Worm (Caenorhabditis elegans) whole organism, L1 larva: ENCODE results near the gene emb-1.

Source experiments
- C34B4.2 ChIP-seq: sonication (generic microtip); optimal IDR thresholded peaks from 2 replicates; lab custom pipeline; 2017; ENCODE audit warnings: mild to moderate bottlenecking, missing genetic modification characterization, missing compliant biosample characterization
- aha-1 ChIP-seq: fragments of 150-350 bp; optimal IDR thresholded peaks from 2 replicates; lab custom pipeline; 2014; ENCODE audit warnings: missing biosample characterization, missing genetic modification characterization
- aly-2 ChIP-seq: fragments of 150-350 bp; optimal IDR thresholded peaks from 2 replicates; lab custom pipeline; 2014; ENCODE audit warnings: missing biosample characterization, missing genetic modification characterization
- ama-1 ChIP-seq: fragments of 150-350 bp; optimal IDR thresholded peaks from 2 replicates; lab custom pipeline; 2014
- blmp-1 ChIP-seq: fragments of 150-350 bp; optimal IDR thresholded peaks from 2 replicates; lab custom pipeline; 2014; ENCODE audit warnings: missing biosample characterization, missing genetic modification characterization
- ceh-63 ChIP-seq: fragments of 200-800 bp; sonication (Bioruptor generic); optimal IDR thresholded peaks from 2 replicates; lab custom pipeline; 2018; ENCODE audit warnings: mild to moderate bottlenecking, missing genetic modification characterization, missing compliant biosample characterization
- ceh-8 ChIP-seq: fragments of 200-800 bp; sonication (Bioruptor generic); optimal IDR thresholded peaks from 2 replicates; lab custom pipeline; 2018; ENCODE audit warnings: mild to moderate bottlenecking, missing genetic modification characterization, moderate library complexity, missing compliant biosample characterization
- ceh-82 ChIP-seq, 3 experiments: fragments of 150-350 bp in 1 of 3; sonication (generic microtip) in 2 of 3; optimal IDR thresholded peaks; 2 replicates each; lab custom pipeline; 2014 to 2017; ENCODE audit warnings: missing biosample characterization in 3 of 3, missing genetic modification characterization in 3 of 3
- ceh-90 ChIP-seq: sonication (generic microtip); optimal IDR thresholded peaks from 2 replicates; lab custom pipeline; 2016; ENCODE audit warnings: missing genetic modification characterization, missing compliant biosample characterization
- ces-1 ChIP-seq: fragments of 150-350 bp; optimal IDR thresholded peaks from 2 replicates; lab custom pipeline; 2014; ENCODE audit warnings: missing biosample characterization, missing genetic modification reagents, missing genetic modification characterization
- dsc-1 ChIP-seq: sonication (generic microtip); optimal IDR thresholded peaks from 2 replicates; lab custom pipeline; 2016; ENCODE audit warnings: mild to moderate bottlenecking, missing genetic modification characterization, missing compliant biosample characterization
- efl-1 ChIP-seq, 4 experiments: fragments of 150-350 bp; optimal IDR thresholded peaks in 3 of 4; peaks in 1 of 4; 1 replicate in 1 of 4; 2 replicates in 3 of 4; lab custom pipeline; 2014; ENCODE audit warnings: missing biosample characterization in 2 of 4, missing genetic modification characterization in 2 of 4, missing genetic modification reagents in 2 of 4
- efl-3 ChIP-seq: fragments of 200-800 bp; sonication (Bioruptor generic); optimal IDR thresholded peaks from 2 replicates; lab custom pipeline; 2018; ENCODE audit warnings: mild to moderate bottlenecking, missing genetic modification characterization, missing compliant biosample characterization
- egl-13 ChIP-seq: sonication (generic microtip); optimal IDR thresholded peaks from 2 replicates; lab custom pipeline; 2016; ENCODE audit warnings: missing genotype, missing genetic modification reagents, missing genetic modification characterization, missing compliant biosample characterization
- egl-27 ChIP-seq, 2 experiments: fragments of 150-350 bp in 1 of 2; sonication (generic microtip); optimal IDR thresholded peaks; 3 replicates each; lab custom pipeline; 2017 to 2018; ENCODE audit warnings: missing biosample characterization in 2 of 2, missing genetic modification characterization in 2 of 2, missing genetic modification reagents in 2 of 2
- elt-3 ChIP-seq, 6 experiments: fragments of 150-350 bp in 1 of 6; sonication (generic microtip); optimal IDR thresholded peaks; 2 replicates each; lab custom pipeline; 2017 to 2018; ENCODE audit warnings: missing biosample characterization in 6 of 6, missing genetic modification characterization in 6 of 6, inconsistent platforms in 1 of 6
- ets-5 ChIP-seq: fragments of 200-800 bp; sonication (Bioruptor generic); IDR thresholded peaks from 2 replicates; pipeline ENCODE4 v1.3.6; 2022; ENCODE audit warnings: missing genetic modification characterization, missing compliant biosample characterization
- fkh-10 ChIP-seq: sonication (generic microtip); optimal IDR thresholded peaks from 2 replicates; lab custom pipeline; 2017; ENCODE audit warnings: missing biosample characterization, missing genetic modification reagents, missing genetic modification characterization
- fkh-8 ChIP-seq: sonication (generic microtip); optimal IDR thresholded peaks from 2 replicates; lab custom pipeline; 2016; ENCODE audit warnings: mild to moderate bottlenecking, missing genetic modification characterization, missing compliant biosample characterization
- grh-1 ChIP-seq: fragments of 200-800 bp; sonication (Bioruptor generic); IDR thresholded peaks from 2 replicates; pipeline ENCODE4 v1.3.6; 2022; ENCODE audit warnings: missing genetic modification reagents, missing genetic modification characterization, missing compliant biosample characterization
- hlh-17 ChIP-seq: fragments of 200-800 bp; sonication (Bioruptor generic); optimal IDR thresholded peaks from 2 replicates; lab custom pipeline; 2018; ENCODE audit warnings: missing genetic modification characterization, mild to moderate bottlenecking, missing compliant biosample characterization, moderate library complexity, borderline replicate concordance
- hlh-4 ChIP-seq: sonication (generic microtip); optimal IDR thresholded peaks from 2 replicates; lab custom pipeline; 2016; ENCODE audit warnings: mild to moderate bottlenecking, missing genetic modification characterization, missing compliant biosample characterization
- jun-1 ChIP-seq: fragments of 150-350 bp; optimal IDR thresholded peaks from 2 replicates; lab custom pipeline; 2014; ENCODE audit warnings: missing biosample characterization, missing genetic modification reagents, missing genetic modification characterization
- lin-13 ChIP-seq: fragments of 150-350 bp; optimal IDR thresholded peaks from 2 replicates; lab custom pipeline; 2014; ENCODE audit warnings: missing biosample characterization, missing genetic modification reagents, missing genetic modification characterization
- lin-14 ChIP-seq: fragments of 200-800 bp; sonication (Bioruptor generic); optimal IDR thresholded peaks from 2 replicates; lab custom pipeline; 2018; ENCODE audit warnings: mild to moderate bottlenecking, missing genetic modification characterization, moderate library complexity, missing compliant biosample characterization
- lin-15B ChIP-seq: fragments of 150-350 bp; sonication (generic microtip); optimal IDR thresholded peaks from 3 replicates; lab custom pipeline; 2014; ENCODE audit warnings: missing biosample characterization, missing genetic modification characterization
- lin-39 ChIP-seq: fragments of 150-350 bp; optimal IDR thresholded peaks from 2 replicates; lab custom pipeline; 2014; ENCODE audit warnings: missing biosample characterization, missing genetic modification reagents, missing genetic modification characterization
- mab-9 ChIP-seq: fragments of 200-800 bp; sonication (Bioruptor generic); IDR thresholded peaks from 2 replicates; pipeline ENCODE4 v1.3.6; 2022; ENCODE audit warnings: missing genetic modification reagents, missing genetic modification characterization, missing compliant biosample characterization
- mdl-1 ChIP-seq, 2 experiments: fragments of 150-350 bp; optimal IDR thresholded peaks; 2 replicates each; lab custom pipeline; 2014 to 2017; ENCODE audit warnings: missing biosample characterization in 2 of 2, missing genetic modification characterization in 2 of 2, inconsistent platforms in 1 of 2
- mep-1 ChIP-seq: fragments of 150-350 bp; optimal IDR thresholded peaks from 2 replicates; lab custom pipeline; 2014; ENCODE audit warnings: missing biosample characterization, missing genetic modification characterization
- nhr-11 ChIP-seq: fragments of 150-350 bp; optimal IDR thresholded peaks from 2 replicates; lab custom pipeline; 2014; ENCODE audit warnings: missing biosample characterization, missing genetic modification characterization
- nhr-19 ChIP-seq: fragments of 200-800 bp; sonication (Bioruptor generic); conservative IDR thresholded peaks from 2 replicates; pipeline ENCODE4 v1.3.6; 2022; ENCODE audit warnings: missing genetic modification characterization, missing compliant biosample characterization
- nhr-237 ChIP-seq: fragments of 150-350 bp; optimal IDR thresholded peaks from 2 replicates; lab custom pipeline; 2014; ENCODE audit warnings: missing biosample characterization, missing genetic modification characterization
- nhr-71 ChIP-seq: sonication (generic microtip); optimal IDR thresholded peaks from 2 replicates; lab custom pipeline; 2016; ENCODE audit warnings: mild to moderate bottlenecking, missing genetic modification characterization, moderate library complexity, missing compliant biosample characterization
- nhr-84 ChIP-seq: sonication (generic microtip); optimal IDR thresholded peaks from 2 replicates; lab custom pipeline; 2017; ENCODE audit warnings: missing biosample characterization, missing genetic modification characterization
- pax-3 ChIP-seq: fragments of 200-800 bp; sonication (Bioruptor generic); optimal IDR thresholded peaks from 2 replicates; lab custom pipeline; 2018; ENCODE audit warnings: mild to moderate bottlenecking, missing genetic modification characterization, moderate library complexity, missing compliant biosample characterization
- pqm-1 ChIP-seq: sonication (generic microtip); optimal IDR thresholded peaks from 3 replicates; lab custom pipeline; 2017; ENCODE audit warnings: missing biosample characterization, missing genetic modification characterization
- rnt-1 ChIP-seq: sonication (generic microtip); optimal IDR thresholded peaks from 2 replicates; lab custom pipeline; 2016; ENCODE audit warnings: mild to moderate bottlenecking, missing genetic modification characterization, moderate library complexity, missing compliant biosample characterization
- skn-1 ChIP-seq: fragments of 150-350 bp; optimal IDR thresholded peaks from 2 replicates; lab custom pipeline; 2014; ENCODE audit warnings: missing biosample characterization, missing genetic modification characterization
- snpc-4 ChIP-seq: fragments of 150-350 bp; optimal IDR thresholded peaks from 2 replicates; lab custom pipeline; 2014; ENCODE audit warnings: missing biosample characterization, missing genetic modification characterization
- snu-23 ChIP-seq: sonication (generic microtip); optimal IDR thresholded peaks from 2 replicates; lab custom pipeline; 2016; ENCODE audit warnings: missing genetic modification characterization, missing compliant biosample characterization
- sox-4 ChIP-seq: sonication (generic microtip); optimal IDR thresholded peaks from 2 replicates; lab custom pipeline; 2016; ENCODE audit warnings: missing genetic modification characterization, missing compliant biosample characterization
- sptf-1 ChIP-seq: fragments of 150-350 bp; optimal IDR thresholded peaks from 2 replicates; lab custom pipeline; 2014; ENCODE audit warnings: missing biosample characterization, missing genetic modification characterization
- sup-37 ChIP-seq: fragments of 200-800 bp; sonication (Bioruptor generic); optimal IDR thresholded peaks from 2 replicates; lab custom pipeline; 2018; ENCODE audit warnings: mild to moderate bottlenecking, missing genetic modification characterization, missing compliant biosample characterization
- unc-30 ChIP-seq: sonication (generic microtip); optimal IDR thresholded peaks from 2 replicates; lab custom pipeline; 2017; ENCODE audit warnings: missing biosample characterization, missing genetic modification characterization
- unc-62 ChIP-seq: fragments of 150-350 bp; optimal IDR thresholded peaks from 2 replicates; lab custom pipeline; 2014; ENCODE audit warnings: missing biosample characterization, missing genetic modification reagents, missing genetic modification characterization
- unc-98 ChIP-seq: fragments of 200-800 bp; sonication (Bioruptor generic); IDR thresholded peaks from 2 replicates; pipeline ENCODE4 v1.3.6; 2022; ENCODE audit warnings: missing genetic modification characterization, missing compliant biosample characterization
- vab-15 ChIP-seq: sonication (generic microtip); optimal IDR thresholded peaks from 2 replicates; lab custom pipeline; 2017; ENCODE audit warnings: missing genotype, mild to moderate bottlenecking, missing genetic modification characterization, missing compliant biosample characterization
- xbp-1 ChIP-seq: sonication (generic microtip); optimal IDR thresholded peaks from 2 replicates; lab custom pipeline; 2016; ENCODE audit warnings: missing genetic modification characterization, missing compliant biosample characterization
- zag-1 ChIP-seq: fragments of 150-350 bp; optimal IDR thresholded peaks from 2 replicates; lab custom pipeline; 2014; ENCODE audit warnings: missing biosample characterization, missing genetic modification characterization
- ztf-11 ChIP-seq, 2 experiments: sonication (generic microtip); optimal IDR thresholded peaks; 2 replicates each; lab custom pipeline; 2016 to 2017; ENCODE audit warnings: missing genetic modification characterization in 2 of 2, missing biosample characterization in 1 of 2, missing compliant biosample characterization in 1 of 2
- ztf-4 ChIP-seq: fragments of 150-350 bp; optimal IDR thresholded peaks from 2 replicates; lab custom pipeline; 2014; ENCODE audit warnings: missing biosample characterization, missing genetic modification characterization

Gene emb-1

DNA sequence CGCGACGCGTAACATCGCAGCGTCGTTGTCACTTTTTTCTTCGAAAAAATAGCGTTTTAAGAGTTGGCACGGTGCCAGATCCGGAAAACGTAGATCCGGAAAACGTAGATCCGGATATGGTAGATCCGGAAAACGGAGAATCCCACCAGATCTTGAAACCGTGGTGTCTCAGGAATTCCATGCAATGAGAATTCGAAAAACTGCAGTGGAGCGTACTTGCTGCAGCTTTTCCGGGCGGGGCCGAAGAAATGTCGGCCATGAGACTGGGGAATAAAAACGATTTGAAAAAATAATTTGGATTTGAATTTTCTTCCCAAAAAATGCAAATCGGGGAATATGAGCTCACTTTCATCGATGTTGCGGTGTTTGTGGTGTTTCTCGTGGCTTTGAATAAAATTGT, 769 bp upstream of the emb-1 start, which contains the start of gene K10D2.5:
Gene K10D2.5, plus strand, starts transcription at position 251 of the 400 bp plus-strand sequence.
- peak; percentile 76 for TF ChIP-seq nhr-237
- peak; percentile 97 for TF ChIP-seq vab-15 (tag; lab: Kevin White, UChicago)
- TF ChIP-seq lin-14 (GFP tag; lab: Kevin White, UChicago), result peak; percentile 94
- peak; percentile 91 for TF ChIP-seq sox-4 (tag; lab: Kevin White, UChicago)
- TF ChIP-seq nhr-19 (GFP tag; lab: Robert Waterston, UW), result peak; percentile 95
- TF ChIP-seq sptf-1 (tag; lab: Kevin White, UChicago), result no peak
- TF ChIP-seq fkh-8 (tag; lab: Kevin White, UChicago), result peak; percentile 97
- TF ChIP-seq jun-1 (tag; lab: Kevin White, UChicago), result peak; percentile 79
- peak in 1 of 2 experiments; percentile 78 for TF ChIP-seq mdl-1 (tag; optimal IDR thresholded peaks at IDR 0.05; lab: Kevin White, UChicago)
- TF ChIP-seq skn-1 (tag; lab: Kevin White, UChicago), result peak; percentile 84
- TF ChIP-seq ets-5 (GFP tag; lab: Robert Waterston, UW), result no peak
- TF ChIP-seq snpc-4 (tag; lab: Kevin White, UChicago), result peak; percentile 84
- TF ChIP-seq ceh-8, result peak; percentile 50
- TF ChIP-seq egl-13, result peak; percentile 90
- TF ChIP-seq ces-1 (GFP tag; lab: Kevin White, UChicago), result no peak
- TF ChIP-seq zag-1 (tag; lab: Kevin White, UChicago), result peak; percentile 14
- TF ChIP-seq snu-23 (GFP tag; lab: Kevin White, UChicago), result peak; percentile 96
- TF ChIP-seq efl-1 (optimal IDR thresholded peaks at IDR 0.05; lab: Kevin White, UChicago), result peak; percentile 92 to 94
- peak; percentile 87 to 98 for TF ChIP-seq efl-1 (GFP tag; optimal IDR thresholded peaks at IDR 0.05 in 1 of 2; lab: Kevin White, UChicago)
- TF ChIP-seq xbp-1 (tag; lab: Kevin White, UChicago), result peak; percentile 95
- peak; percentile 97 for TF ChIP-seq nhr-71 (tag; lab: Kevin White, UChicago)
- peak; percentile 91 to 97 (median 95) for TF ChIP-seq ceh-82 (tag; optimal IDR thresholded peaks at IDR 0.05; lab: Kevin White, UChicago)
- peak in 3 of 6 experiments; percentile 76 to 79 (median 79) for TF ChIP-seq elt-3 (tag; optimal IDR thresholded peaks at IDR 0.05; lab: Kevin White, UChicago)
- peak; percentile 95 for TF ChIP-seq lin-13 (GFP tag; lab: Kevin White, UChicago)
- peak; percentile 94 for TF ChIP-seq ceh-90
- peak; percentile 98 for TF ChIP-seq unc-98 (GFP tag; lab: Robert Waterston, UW)
- TF ChIP-seq rnt-1 (tag; lab: Kevin White, UChicago), result peak; percentile 100
- peak; percentile 96 for TF ChIP-seq pax-3
- peak; percentile 83 for TF ChIP-seq grh-1
- peak; percentile 56 for TF ChIP-seq hlh-17 (GFP tag; lab: Kevin White, UChicago)
- no peak for TF ChIP-seq ama-1 (lab: Kevin White, UChicago)
- no peak for TF ChIP-seq C34B4.2
- peak; percentile 57 for TF ChIP-seq aha-1 (tag; lab: Kevin White, UChicago)
- TF ChIP-seq nhr-11 (tag; lab: Kevin White, UChicago), result peak; percentile 73
- peak; percentile 94 for TF ChIP-seq dsc-1 (tag; lab: Kevin White, UChicago)
- peak; percentile 98 for TF ChIP-seq lin-15B (tag; lab: Kevin White, UChicago)
- peak; percentile 65 for TF ChIP-seq fkh-10 (GFP tag; lab: Kevin White, UChicago)
- TF ChIP-seq ztf-11 (tag; optimal IDR thresholded peaks at IDR 0.05; lab: Kevin White, UChicago), result peak in 1 of 2 experiments; percentile 99
- TF ChIP-seq ztf-4, result peak; percentile 47
- peak in 1 of 2 experiments; percentile 14 for TF ChIP-seq egl-27 (tag; optimal IDR thresholded peaks at IDR 0.05; lab: Kevin White, UChicago)
- peak; percentile 77 for TF ChIP-seq blmp-1 (tag; lab: Kevin White, UChicago)
- peak; percentile 72 for TF ChIP-seq sup-37 (GFP tag; lab: Kevin White, UChicago)
- TF ChIP-seq hlh-4, result no peak
- TF ChIP-seq efl-3 (GFP tag; lab: Kevin White, UChicago), result no peak
- TF ChIP-seq ceh-63 (GFP tag; lab: Kevin White, UChicago), result peak; percentile 95
- peak; percentile 94 for TF ChIP-seq mep-1 (tag; lab: Kevin White, UChicago)
- TF ChIP-seq mab-9 (GFP tag; lab: Robert Waterston, UW), result peak; percentile 94
- no peak for TF ChIP-seq unc-62
- peak; percentile 65 for TF ChIP-seq aly-2 (tag; lab: Kevin White, UChicago)
- TF ChIP-seq nhr-84, result no peak
- TF ChIP-seq lin-39 (tag; lab: Kevin White, UChicago), result peak; percentile 71
- TF ChIP-seq unc-30, result no peak
- TF ChIP-seq pqm-1, result no peak
